Worm (Caenorhabditis elegans): ENCODE data around the gene arf-1.
A peak's percentile ranks its signal among the peaks of the same experiment; 100 is the strongest.

Gene arf-1

ce11 chrIII:5709224-5709623 lies 5.5 kb upstream of the arf-1 start, which contains the start of gene hpo-28:
TSS of gene hpo-28 (minus strand) at chrIII:5709324.
- TF ChIP-seq sdz-12 (GFP tag; optimal IDR thresholded peaks at IDR 0.05) (no peak), nhr-28 (tag; optimal IDR thresholded peaks at IDR 0.05) (no peak), nhr-48 (tag; optimal IDR thresholded peaks at IDR 0.05) (no peak), attf-4 (tag; optimal IDR thresholded peaks at IDR 0.05) (no peak), hlh-11 (tag; optimal IDR thresholded peaks at IDR 0.05) (no peak), lin-39 (tag; optimal IDR thresholded peaks at IDR 0.05) (no peak), egl-43 (GFP tag; IDR thresholded peaks at IDR 0.05) (no peak), duxl-1 (tag; optimal IDR thresholded peaks at IDR 0.05; ENCODE audit: poor library complexity) (no peak), hmg-1.1 (GFP tag; IDR thresholded peaks at IDR 0.05) (no peak), F49E8.2 (tag; optimal IDR thresholded peaks at IDR 0.05; ENCODE audit: borderline replicate concordance) (no peak)

DNA sequence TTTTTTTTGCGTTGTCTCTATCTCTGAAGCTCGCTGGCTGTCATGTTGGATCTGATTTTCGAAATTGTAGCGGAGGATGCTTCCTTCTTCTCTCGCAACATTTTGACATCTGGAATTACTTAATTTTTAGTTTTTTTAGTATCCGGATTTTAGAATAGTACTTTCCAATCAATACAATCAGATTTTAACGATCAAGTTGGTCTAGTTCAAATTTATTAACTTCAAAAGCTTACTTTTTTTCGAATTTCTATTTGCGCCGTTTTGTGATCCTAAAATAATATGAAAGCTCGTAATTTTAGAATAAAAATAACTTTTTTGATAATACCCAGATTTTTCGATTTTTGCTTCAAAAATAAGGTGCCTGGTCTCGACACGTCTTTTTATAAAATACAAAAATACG lies 4.6 kb upstream of the arf-1 start, which contains the start of gene B0336.12:
TSS of gene B0336.12 (minus strand) at position 101 of the 400 bp plus-strand sequence.
- TF ChIP-seq ceh-82 (tag; optimal IDR thresholded peaks at IDR 0.05) (no peak), hlh-30 (tag; optimal IDR thresholded peaks at IDR 0.05; ENCODE audit: insufficient read depth) (no peak), lin-38 (GFP tag; IDR thresholded peaks at IDR 0.05) (0 out of 2 replicates have a peak, but pooled peaks have one; percentile 22), nhr-102 (tag; optimal IDR thresholded peaks at IDR 0.05) (no peak), aha-1 (tag) (no peak), dmd-9 (GFP tag; IDR thresholded peaks at IDR 0.05) (no peak)

- TF ChIP-seq ceh-20 (GFP tag; IDR thresholded peaks at IDR 0.05) (0 out of 2 replicates have a peak, but pooled peaks have one; percentile 37), R02D3.7 (tag; optimal IDR thresholded peaks at IDR 0.05) (no peak), nhr-41 (GFP tag; IDR thresholded peaks at IDR 0.05) (0 out of 2 replicates have a peak, but pooled peaks have one; percentile 26), ama-1 (optimal IDR thresholded peaks at IDR 0.05) (peak; percentile 51), php-3 (GFP tag; IDR thresholded peaks at IDR 0.05) (no peak), lin-39 (tag; optimal IDR thresholded peaks at IDR 0.05) (no peak), ztf-11 (tag; optimal IDR thresholded peaks at IDR 0.05) (no peak), sdz-12 (GFP tag; optimal IDR thresholded peaks at IDR 0.05) (no peak), unc-62 (GFP tag; optimal IDR thresholded peaks at IDR 0.05 in 1 of 2) (peak in 1 of 2 experiments; percentile 76), unc-62 (tag; optimal IDR thresholded peaks at IDR 0.05) (no peak), nhr-48 (tag; optimal IDR thresholded peaks at IDR 0.05) (peak; percentile 64), Y48G9A.11 (GFP tag; IDR thresholded peaks at IDR 0.05) (no peak), spr-1 (tag; optimal IDR thresholded peaks at IDR 0.05) (peak; percentile 45), set-16 (GFP tag; IDR thresholded peaks at IDR 0.05) (no peak), nhr-76 (tag; optimal IDR thresholded peaks at IDR 0.05) (no peak), hlh-11 (tag; optimal IDR thresholded peaks at IDR 0.05) (peak; percentile 86), nhr-102 (tag; optimal IDR thresholded peaks at IDR 0.05) (no peak), mxl-3 (GFP tag; optimal IDR thresholded peaks at IDR 0.05) (peak; percentile 95), pqm-1 (tag; optimal IDR thresholded peaks at IDR 0.05) (peak; percentile 4), aha-1 (tag) (peak; percentile 83), mdl-1 (tag; optimal IDR thresholded peaks at IDR 0.05) (peak in 1 of 2 experiments; percentile 80), ztf-7 (tag; optimal IDR thresholded peaks at IDR 0.05) (no peak), saeg-2 (GFP tag; IDR thresholded peaks at IDR 0.05) (no peak), lin-1 (GFP tag; IDR thresholded peaks at IDR 0.05) (no peak), F10B5.3 (tag; optimal IDR thresholded peaks at IDR 0.05) (no peak), pha-4 (GFP tag; IDR thresholded peaks at IDR 0.05) (no peak), pha-4 (tag; optimal IDR thresholded peaks at IDR 0.05) (no peak), zip-2 (tag; optimal IDR thresholded peaks at IDR 0.05) (no peak), nhr-28 (tag; optimal IDR thresholded peaks at IDR 0.05) (peak; percentile 86), hmg-1.1 (GFP tag; IDR thresholded peaks at IDR 0.05) (0 out of 2 replicates have a peak, but pooled peaks have one; percentile 37), T20F7.1 (GFP tag; optimal IDR thresholded peaks at IDR 0.05) (no peak), hlh-30 (tag; optimal IDR thresholded peaks at IDR 0.05; ENCODE audit: insufficient read depth) (peak; percentile 44), rbr-2 (tag; optimal IDR thresholded peaks at IDR 0.05) (peak; percentile 22), F37D6.2 (tag; optimal IDR thresholded peaks at IDR 0.05) (no peak), attf-4 (tag; optimal IDR thresholded peaks at IDR 0.05) (no peak), unc-130 (GFP tag; optimal IDR thresholded peaks at IDR 0.05) (no peak), nhr-237 (tag; optimal IDR thresholded peaks at IDR 0.05) (no peak), madf-9 (GFP tag; conservative IDR thresholded peaks at IDR 0.05) (0 out of 2 replicates have a peak, but pooled peaks have one; percentile 42), nhr-25 (tag; optimal IDR thresholded peaks at IDR 0.05; ENCODE audit: borderline replicate concordance, insufficient read depth) (no peak), ces-1 (GFP tag; optimal IDR thresholded peaks at IDR 0.05) (no peak)
Observed at ce11 chrIII:5710676-5711075, 4.0 kb upstream of the arf-1 start.

Measured in whole organism, L4 larva.